Worm (Caenorhabditis elegans): ENCODE results near the gene F33D4.4.

ce11 chrIV:7706805-7707204 is at the start of gene F33D4.4:
- TF ChIP-seq daf-12 (tag; optimal IDR thresholded peaks at IDR 0.05) = no peak
- no peak for TF ChIP-seq ama-1 (optimal IDR thresholded peaks at IDR 0.05)

Measured in whole organism, L4 larva.